Worm (Caenorhabditis elegans): ENCODE data around the gene coel-1.

coel-1 gene

ce11 chrX:4285669-4286174 is 20.3 kb downstream of the coel-1 start, which contains the start of gene cka-2:
TSS of gene cka-2 (plus strand) at chrX:4286124.
- TF ChIP-seq lin-39 (tag; optimal IDR thresholded peaks at IDR 0.05) (no peak), unc-98 (GFP tag; IDR thresholded peaks at IDR 0.05) (no peak), nhr-90 (tag; optimal IDR thresholded peaks at IDR 0.05; ENCODE audit: poor library complexity) (no peak), lin-14 (GFP tag; optimal IDR thresholded peaks at IDR 0.05) (peak; percentile 67), ceh-82 (tag; optimal IDR thresholded peaks at IDR 0.05) (peak in 1 of 3 experiments; percentile 23), fkh-10 (GFP tag; optimal IDR thresholded peaks at IDR 0.05) (peak; percentile 76), ceh-88 (GFP tag; IDR thresholded peaks at IDR 0.05) (no peak), nhr-71 (tag; optimal IDR thresholded peaks at IDR 0.05) (peak; percentile 8)

DNA sequence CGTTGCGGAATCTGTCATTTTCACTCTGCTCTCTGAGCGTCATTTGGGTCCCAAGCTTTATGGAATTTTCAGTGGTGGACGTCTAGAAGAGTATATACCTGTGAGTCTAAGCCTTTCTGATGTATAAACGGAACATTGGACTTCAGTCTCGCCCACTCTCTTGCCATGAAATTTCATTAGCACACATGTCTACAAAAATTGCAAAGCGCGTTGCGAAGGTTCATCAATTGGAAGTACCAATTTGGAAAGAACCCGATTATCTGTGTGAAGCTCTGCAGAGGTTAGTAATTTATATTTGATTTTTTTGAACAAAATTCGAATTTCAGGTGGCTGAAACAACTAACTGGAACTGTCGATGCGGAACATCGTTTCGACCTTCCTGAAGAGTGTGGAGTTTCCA is 24.3 kb downstream of the coel-1 start:
- TF ChIP-seq aly-2 (tag; optimal IDR thresholded peaks at IDR 0.05) (no peak), egl-13 (tag; optimal IDR thresholded peaks at IDR 0.05) (no peak), efl-3 (GFP tag; optimal IDR thresholded peaks at IDR 0.05) (no peak), lin-39 (tag; optimal IDR thresholded peaks at IDR 0.05) (no peak), jun-1 (tag; optimal IDR thresholded peaks at IDR 0.05) (no peak)

- no peak for TF ChIP-seq unc-98 (GFP tag; IDR thresholded peaks at IDR 0.05)
- no peak for TF ChIP-seq hlh-17 (GFP tag; optimal IDR thresholded peaks at IDR 0.05; ENCODE audit: borderline replicate concordance)
- TF ChIP-seq pqm-1 (tag; optimal IDR thresholded peaks at IDR 0.05) = no peak
- no peak for TF ChIP-seq nhr-11 (tag; optimal IDR thresholded peaks at IDR 0.05)
- TF ChIP-seq nhr-76 (tag; optimal IDR thresholded peaks at IDR 0.05) = no peak
- no peak for TF ChIP-seq vab-15 (tag; optimal IDR thresholded peaks at IDR 0.05)
- TF ChIP-seq zip-4 (GFP tag; optimal IDR thresholded peaks at IDR 0.05) = no peak
- peak; percentile 48 for TF ChIP-seq nhr-19 (GFP tag; conservative IDR thresholded peaks at IDR 0.05)
- no peak for TF ChIP-seq pax-3 (tag; optimal IDR thresholded peaks at IDR 0.05)
- no peak for TF ChIP-seq C34B4.2 (tag; optimal IDR thresholded peaks at IDR 0.05)
- TF ChIP-seq ama-1 (optimal IDR thresholded peaks at IDR 0.05) = no peak
- no peak for TF ChIP-seq ets-5 (GFP tag; IDR thresholded peaks at IDR 0.05)
- peak; percentile 33 for TF ChIP-seq nhr-71 (tag; optimal IDR thresholded peaks at IDR 0.05)
- no peak for TF ChIP-seq unc-86 (tag; optimal IDR thresholded peaks at IDR 0.05)
- TF ChIP-seq lin-14 (GFP tag; optimal IDR thresholded peaks at IDR 0.05) = peak; percentile 59
- TF ChIP-seq lin-13 (GFP tag; optimal IDR thresholded peaks at IDR 0.05) = no peak
- no peak for TF ChIP-seq lin-39 (tag; optimal IDR thresholded peaks at IDR 0.05)
- TF ChIP-seq aly-2 (tag; optimal IDR thresholded peaks at IDR 0.05) = no peak
- peak; percentile 38 for TF ChIP-seq snu-23 (GFP tag; optimal IDR thresholded peaks at IDR 0.05)
- TF ChIP-seq dsc-1 (tag; optimal IDR thresholded peaks at IDR 0.05) = no peak
- no peak for TF ChIP-seq egl-13 (tag; optimal IDR thresholded peaks at IDR 0.05)
- no peak for TF ChIP-seq pag-3 (tag; optimal IDR thresholded peaks at IDR 0.05; ENCODE audit: borderline replicate concordance, insufficient read depth)
- no peak for TF ChIP-seq unc-130 (tag; optimal IDR thresholded peaks at IDR 0.05)
- peak; percentile 2 for TF ChIP-seq nhr-90 (tag; optimal IDR thresholded peaks at IDR 0.05; ENCODE audit: poor library complexity)
- no peak for TF ChIP-seq aha-1 (tag; optimal IDR thresholded peaks at IDR 0.05)
- no peak for TF ChIP-seq ceh-90 (tag; optimal IDR thresholded peaks at IDR 0.05)
- peak; percentile 44 for TF ChIP-seq rnt-1 (tag; optimal IDR thresholded peaks at IDR 0.05)
- TF ChIP-seq egl-27 (tag; optimal IDR thresholded peaks at IDR 0.05) = no peak
- no peak for TF ChIP-seq elt-3 (tag; optimal IDR thresholded peaks at IDR 0.05)
- no peak for TF ChIP-seq C04F5.9 (tag; optimal IDR thresholded peaks at IDR 0.05)
- TF ChIP-seq mef-2 (tag; optimal IDR thresholded peaks at IDR 0.05) = no peak
- TF ChIP-seq nhr-20 (tag; optimal IDR thresholded peaks at IDR 0.05) = peak; percentile 26
- no peak for TF ChIP-seq nhr-77 (tag; optimal IDR thresholded peaks at IDR 0.05)
- no peak for TF ChIP-seq ceh-8 (GFP tag; optimal IDR thresholded peaks at IDR 0.05)
- TF ChIP-seq lsy-2 (tag; optimal IDR thresholded peaks at IDR 0.05) = no peak
- no peak for TF ChIP-seq efl-1 (optimal IDR thresholded peaks at IDR 0.05)
- no peak for TF ChIP-seq efl-1 (GFP tag; optimal IDR thresholded peaks at IDR 0.05 in 1 of 2)
- no peak for TF ChIP-seq nhr-237 (tag; optimal IDR thresholded peaks at IDR 0.05)
Observed at ce11 chrX:4294957-4295356, 29.5 kb downstream of the coel-1 start.
